Fruit fly (Drosophila melanogaster) Kc167 (cell line): Measurements from ENCODE around the gene CG7080.

Experiments used
- Sin3A ChIP-seq: fragments of >200 bp; optimal IDR thresholded peaks from 2 replicates; lab custom pipeline; 2018; ENCODE audit warnings: missing external identifiers
- psq ChIP-seq: fragments of >200 bp; optimal IDR thresholded peaks from 2 replicates; lab custom pipeline; 2017; ENCODE audit warnings: missing external identifiers
- ttk ChIP-seq: sonication (Bioruptor generic); optimal IDR thresholded peaks from 2 replicates; lab custom pipeline; 2017; ENCODE audit warnings: missing external identifiers

- TF ChIP-seq Sin3A (lab: Kevin White, UChicago) (no peak), ttk (no peak), psq (lab: Kevin White, UChicago) (no peak)
Measured at dm6 chr3R:22368077-22368776, 39.1 kb downstream of the CG7080 start.
